Fruit fly (Drosophila melanogaster) whole organism, adult: Measurements from ENCODE around the gene CG7707.

Source experiments
- CG11617 ChIP-seq: fragments of 200-800 bp; sonication (Bioruptor generic); optimal IDR thresholded peaks from 2 replicates; lab custom pipeline; 2017; ENCODE audit warnings: mild to moderate bottlenecking, missing biosample characterization, missing genetic modification reagents, missing genetic modification characterization
- CG12768 ChIP-seq: fragments of 200-800 bp; sonication (Bioruptor generic); optimal IDR thresholded peaks from 2 replicates; lab custom pipeline; 2017; ENCODE audit warnings: missing biosample characterization, missing genetic modification characterization, mild to moderate bottlenecking, moderate library complexity, missing genetic modification reagents
- CG14711 ChIP-seq: fragments of 200-800 bp; sonication (Bioruptor generic); optimal IDR thresholded peaks from 2 replicates; lab custom pipeline; 2018; ENCODE audit warnings: missing biosample characterization, mild to moderate bottlenecking, missing genetic modification characterization, moderate library complexity
- CG1620 ChIP-seq: fragments of 200-800 bp; sonication (Bioruptor generic); optimal IDR thresholded peaks from 2 replicates; lab custom pipeline; 2016; ENCODE audit warnings: missing biosample characterization, missing genetic modification characterization
- CG33017 ChIP-seq: fragments of 200-800 bp; sonication (Bioruptor generic); optimal IDR thresholded peaks from 2 replicates; lab custom pipeline; 2018; ENCODE audit warnings: missing biosample characterization, mild to moderate bottlenecking, missing genetic modification characterization, moderate library complexity
- CG5204 ChIP-seq: fragments of 200-800 bp; sonication (Bioruptor generic); optimal IDR thresholded peaks from 2 replicates; lab custom pipeline; 2016; ENCODE audit warnings: missing biosample characterization, missing genetic modification characterization
- CG7045 ChIP-seq: fragments of 200-800 bp; sonication (Bioruptor generic); optimal IDR thresholded peaks from 2 replicates; lab custom pipeline; 2017; ENCODE audit warnings: missing biosample characterization, mild to moderate bottlenecking, missing genetic modification characterization
- CG7101 ChIP-seq: fragments of 200-800 bp; sonication (Bioruptor generic); optimal IDR thresholded peaks from 2 replicates; lab custom pipeline; 2018; ENCODE audit warnings: missing biosample characterization, mild to moderate bottlenecking, missing genetic modification characterization, moderate library complexity
- Clk ChIP-seq: fragments of 200-800 bp; sonication (Bioruptor generic); optimal IDR thresholded peaks from 2 replicates; lab custom pipeline; 2017; ENCODE audit warnings: missing biosample characterization, missing genetic modification characterization
- Hr96 ChIP-seq: fragments of 200-800 bp; sonication (Bioruptor generic); optimal IDR thresholded peaks from 2 replicates; lab custom pipeline; 2016; ENCODE audit warnings: missing biosample characterization, missing genetic modification characterization
- bab1 ChIP-seq: fragments of 200-800 bp; sonication (Bioruptor generic); optimal IDR thresholded peaks from 3 replicates; lab custom pipeline; 2019; ENCODE audit warnings: missing biosample characterization, mild to moderate bottlenecking, missing genetic modification characterization, moderate library complexity
- cic ChIP-seq: fragments of 200-800 bp; sonication (Bioruptor generic); optimal IDR thresholded peaks from 2 replicates; lab custom pipeline; 2017; ENCODE audit warnings: missing biosample characterization, mild to moderate bottlenecking, missing genetic modification characterization, moderate library complexity
- cnc ChIP-seq, 2 experiments: fragments of >200 bp; optimal IDR thresholded peaks; 2 replicates each; lab custom pipeline; 2017
- kay ChIP-seq: fragments of 200-800 bp; sonication (Bioruptor generic); peaks from one replicate; lab custom pipeline; 2016; ENCODE audit warnings: missing biosample characterization, missing genetic modification characterization, borderline replicate concordance
- ovo ChIP-seq: fragments of 200-800 bp; sonication (Bioruptor generic); optimal IDR thresholded peaks from 2 replicates; lab custom pipeline; 2016; ENCODE audit warnings: missing biosample characterization, missing genetic modification characterization
- tj ChIP-seq: fragments of 200-800 bp; sonication (Bioruptor generic); optimal IDR thresholded peaks from 3 replicates; lab custom pipeline; 2017; ENCODE audit warnings: missing biosample characterization, mild to moderate bottlenecking, missing genetic modification characterization, moderate library complexity
- toe ChIP-seq: fragments of 200-800 bp; sonication (Bioruptor generic); optimal IDR thresholded peaks from 2 replicates; lab custom pipeline; 2016; ENCODE audit warnings: missing biosample characterization, missing genetic modification characterization

Gene CG7707

DNA sequence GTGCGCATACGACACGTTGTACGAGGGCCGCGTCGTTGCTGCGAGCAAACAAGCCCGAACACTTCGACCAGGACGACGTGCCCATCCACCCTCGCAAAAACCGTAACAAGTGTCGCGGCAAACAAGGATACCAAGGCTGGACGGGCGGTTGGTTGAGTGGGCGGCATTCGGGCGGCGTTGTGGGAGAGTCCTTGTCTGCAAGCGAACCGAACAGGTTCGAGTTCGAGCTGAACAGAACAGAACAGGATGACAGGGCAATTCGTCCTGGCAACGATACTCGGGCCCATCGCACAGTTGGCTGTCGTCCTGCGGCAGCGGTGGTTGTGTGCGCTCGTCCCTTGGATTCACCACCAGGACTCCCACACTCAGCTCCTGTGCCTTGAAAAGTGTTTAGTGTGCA is 26.2 kb downstream of the CG7707 start:
- TF ChIP-seq Hr96 (GFP tag; lab: Kevin White, UChicago) = no peak
- no peak for TF ChIP-seq cic (GFP tag; lab: Kevin White, UChicago)
- TF ChIP-seq ovo (GFP tag; lab: Kevin White, UChicago) = no peak
- no peak for TF ChIP-seq CG33017 (tag; lab: Kevin White, UChicago)
- no peak for TF ChIP-seq bab1 (GFP tag; lab: Kevin White, UChicago)
- TF ChIP-seq kay (GFP tag; lab: Kevin White, UChicago) = no peak
- no peak for TF ChIP-seq CG5204 (GFP tag; lab: Kevin White, UChicago)
- no peak for TF ChIP-seq CG11617 (GFP tag; lab: Kevin White, UChicago)
- no peak for TF ChIP-seq CG7101 (tag; lab: Kevin White, UChicago)
- TF ChIP-seq toe = no peak
- no peak for TF ChIP-seq tj (GFP tag; lab: Kevin White, UChicago)
- TF ChIP-seq CG7045 (GFP tag; lab: Kevin White, UChicago) = no peak
- no peak for TF ChIP-seq cnc (optimal IDR thresholded peaks at IDR 0.05; lab: Kevin White, UChicago)
- no peak for TF ChIP-seq CG12768 (GFP tag; lab: Kevin White, UChicago)

DNA sequence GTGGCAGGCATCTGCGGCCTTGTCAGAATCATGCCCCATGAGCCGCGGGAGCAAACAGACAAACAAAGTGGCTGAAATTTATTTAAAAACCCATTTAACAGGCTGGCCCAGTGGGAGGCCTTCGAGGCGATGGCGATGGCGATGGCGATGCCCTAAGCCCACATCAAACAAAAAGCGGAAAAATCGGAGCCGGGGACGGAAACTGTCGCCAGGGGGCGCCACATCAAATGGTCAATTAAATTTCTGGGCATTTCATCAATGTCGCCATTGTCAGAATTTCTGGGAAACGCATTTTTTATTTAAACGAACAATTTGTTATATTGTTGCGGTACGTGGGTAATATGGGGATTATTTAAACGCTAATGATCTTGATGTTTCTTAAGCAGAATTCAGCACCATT is 49.0 kb downstream of the CG7707 start:
- TF ChIP-seq cic (GFP tag; lab: Kevin White, UChicago) = no peak
- TF ChIP-seq CG5204 (GFP tag; lab: Kevin White, UChicago) = no peak
- no peak for TF ChIP-seq cnc (optimal IDR thresholded peaks at IDR 0.05; lab: Kevin White, UChicago)
- TF ChIP-seq CG14711 (tag; lab: Kevin White, UChicago) = no peak
- no peak for TF ChIP-seq bab1 (GFP tag; lab: Kevin White, UChicago)
- TF ChIP-seq CG1620 (GFP tag; lab: Kevin White, UChicago) = no peak
- no peak for TF ChIP-seq kay (GFP tag; lab: Kevin White, UChicago)
- no peak for TF ChIP-seq CG33017 (tag; lab: Kevin White, UChicago)
- no peak for TF ChIP-seq Clk (GFP tag; lab: Kevin White, UChicago)
